Fruit fly (Drosophila melanogaster): ENCODE results near the gene Ance-2.

Ance-2 gene

DNA sequence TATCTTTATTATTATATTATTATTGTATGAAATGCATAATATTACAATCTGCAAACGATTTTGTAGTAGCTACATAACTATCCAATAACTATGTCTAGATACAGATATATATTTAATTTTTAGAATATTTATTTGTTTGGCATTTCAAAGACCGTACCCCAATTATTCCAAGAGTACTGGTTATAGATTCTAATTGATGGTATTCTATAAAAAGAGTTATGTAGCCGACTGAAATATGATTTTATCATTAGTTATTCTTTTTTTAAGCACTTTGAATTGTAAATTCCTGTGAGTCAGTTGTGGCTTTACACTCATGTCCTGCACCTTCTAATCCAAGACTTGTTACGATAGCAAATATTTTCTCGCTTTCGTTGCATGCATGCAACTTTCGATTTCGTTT lies 16.6 kb downstream of the Ance-2 start:
- TF ChIP-seq usp (GFP tag; optimal IDR thresholded peaks at IDR 0.05), result no peak
- TF ChIP-seq Dll (optimal IDR thresholded peaks at IDR 0.05), result no peak
- no peak for TF ChIP-seq pan (optimal IDR thresholded peaks at IDR 0.05)
- TF ChIP-seq CG8478 (optimal IDR thresholded peaks at IDR 0.05), result no peak
- TF ChIP-seq EcR (GFP tag; optimal IDR thresholded peaks at IDR 0.05), result no peak
- TF ChIP-seq psq (optimal IDR thresholded peaks at IDR 0.05), result no peak

DNA sequence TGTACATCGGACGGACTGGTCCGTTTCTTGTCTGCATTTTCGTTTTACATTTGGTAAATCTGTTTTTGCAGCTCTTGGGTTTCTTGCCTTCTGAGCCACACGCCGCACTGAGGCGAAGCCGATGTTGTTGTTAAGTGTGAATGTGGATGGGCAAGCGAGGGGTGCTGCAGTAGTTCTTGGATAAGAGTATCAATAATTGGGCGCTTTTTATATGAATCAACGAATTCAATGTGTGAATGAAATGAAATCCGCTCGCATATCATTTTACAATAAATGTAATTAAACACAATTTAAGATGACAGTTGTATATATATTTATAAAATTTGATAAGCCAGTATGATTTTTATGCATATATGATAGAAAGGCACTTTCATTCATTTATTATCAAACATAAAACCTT lies 19.3 kb downstream of the Ance-2 start:
- no peak for TF ChIP-seq EcR (GFP tag; optimal IDR thresholded peaks at IDR 0.05)
- no peak for TF ChIP-seq psq (optimal IDR thresholded peaks at IDR 0.05)
- no peak for TF ChIP-seq pan (optimal IDR thresholded peaks at IDR 0.05)
- no peak for TF ChIP-seq Dll (optimal IDR thresholded peaks at IDR 0.05)
- TF ChIP-seq usp (GFP tag; optimal IDR thresholded peaks at IDR 0.05), result no peak
- no peak for TF ChIP-seq CG8478 (optimal IDR thresholded peaks at IDR 0.05)

DNA sequence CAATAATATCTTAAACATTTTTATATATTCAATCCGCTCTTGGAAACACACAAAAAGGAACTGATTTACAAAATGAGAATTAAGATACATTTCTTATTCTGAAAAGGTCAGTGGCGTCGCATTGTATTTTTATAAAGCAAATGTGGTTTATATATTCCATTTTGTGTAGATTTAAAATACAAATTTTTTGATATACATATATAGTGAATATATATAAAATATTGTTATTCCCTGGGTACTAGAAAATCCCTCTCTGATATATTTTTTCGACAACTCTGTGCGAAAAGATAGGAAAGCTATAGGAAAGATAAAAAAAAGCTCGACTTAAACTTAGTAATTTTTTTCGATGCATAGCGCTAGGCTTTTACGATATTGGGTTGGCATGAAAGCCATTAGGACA lies 22.2 kb downstream of the Ance-2 start, which contains the start of gene CG42711:
Gene CG42711, minus strand, starts transcription at position 45 of the 400 bp plus-strand sequence.
- TF ChIP-seq CG8478 (optimal IDR thresholded peaks at IDR 0.05), result no peak
- no peak for TF ChIP-seq Dll (optimal IDR thresholded peaks at IDR 0.05)
- no peak for TF ChIP-seq EcR (GFP tag; optimal IDR thresholded peaks at IDR 0.05)
- no peak for TF ChIP-seq psq (optimal IDR thresholded peaks at IDR 0.05)
- no peak for TF ChIP-seq usp (GFP tag; optimal IDR thresholded peaks at IDR 0.05)
- TF ChIP-seq pan (optimal IDR thresholded peaks at IDR 0.05), result no peak

DNA sequence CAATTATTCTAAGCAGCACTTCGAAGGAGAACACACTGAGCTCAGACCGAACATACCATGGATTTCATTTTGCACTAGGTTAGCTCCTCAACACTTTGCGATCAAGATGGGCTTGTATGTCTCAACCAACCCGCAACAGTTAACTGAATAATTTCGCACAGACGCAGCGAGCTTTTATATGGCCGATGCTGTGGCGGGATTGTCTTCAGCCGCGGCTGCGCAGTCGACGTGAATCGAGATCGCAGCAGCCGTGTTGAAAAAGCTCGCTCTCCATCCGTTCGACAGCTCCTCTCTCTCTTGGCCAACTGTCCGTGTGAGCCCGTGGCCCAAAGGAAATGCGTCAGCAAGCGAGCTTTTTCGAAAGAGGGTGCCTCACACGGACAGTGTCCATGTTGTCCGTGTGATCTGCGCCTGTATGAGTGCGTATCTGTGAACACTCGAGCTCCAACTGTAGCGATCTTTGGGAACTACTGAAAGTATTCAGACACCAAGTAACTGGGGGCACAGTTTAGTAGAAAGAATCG lies 25.5 kb downstream of the Ance-2 start, which contains the start of gene Vajk2:
Gene Vajk2, minus strand, starts transcription at position 151 of the 524 bp plus-strand sequence.
- TF ChIP-seq psq (optimal IDR thresholded peaks at IDR 0.05) (no peak), pan (optimal IDR thresholded peaks at IDR 0.05) (no peak), Dll (optimal IDR thresholded peaks at IDR 0.05) (no peak), usp (GFP tag; optimal IDR thresholded peaks at IDR 0.05) (no peak), EcR (GFP tag; optimal IDR thresholded peaks at IDR 0.05) (no peak), CG8478 (optimal IDR thresholded peaks at IDR 0.05) (no peak)

DNA sequence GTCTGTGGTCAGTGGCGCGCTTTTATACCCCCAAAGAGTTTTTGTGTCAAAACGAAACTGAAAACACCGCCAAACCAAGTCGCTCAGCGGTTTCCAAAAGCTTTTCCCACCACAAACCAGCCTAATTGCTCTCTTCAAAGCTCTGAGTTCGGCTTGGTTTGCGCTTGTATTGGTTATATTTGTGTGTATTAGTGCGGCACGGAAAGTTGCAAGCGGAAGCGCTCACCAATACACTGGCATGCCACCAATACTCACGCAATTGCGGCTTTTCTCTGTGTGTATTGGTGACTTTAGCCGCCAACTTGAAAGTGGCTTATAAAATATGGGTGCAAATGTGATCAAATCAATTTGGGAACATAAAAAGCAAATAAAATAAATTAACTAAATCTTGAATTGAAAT lies 38.3 kb downstream of the Ance-2 start, which contains the start of gene Vajk3:
Gene Vajk3, minus strand, starts transcription at position 1 of the 400 bp plus-strand sequence.
- TF ChIP-seq EcR (GFP tag; optimal IDR thresholded peaks at IDR 0.05) (no peak), CG8478 (optimal IDR thresholded peaks at IDR 0.05) (no peak), psq (optimal IDR thresholded peaks at IDR 0.05) (no peak), usp (GFP tag; optimal IDR thresholded peaks at IDR 0.05) (no peak), Dll (optimal IDR thresholded peaks at IDR 0.05) (no peak), pan (optimal IDR thresholded peaks at IDR 0.05) (no peak)

DNA sequence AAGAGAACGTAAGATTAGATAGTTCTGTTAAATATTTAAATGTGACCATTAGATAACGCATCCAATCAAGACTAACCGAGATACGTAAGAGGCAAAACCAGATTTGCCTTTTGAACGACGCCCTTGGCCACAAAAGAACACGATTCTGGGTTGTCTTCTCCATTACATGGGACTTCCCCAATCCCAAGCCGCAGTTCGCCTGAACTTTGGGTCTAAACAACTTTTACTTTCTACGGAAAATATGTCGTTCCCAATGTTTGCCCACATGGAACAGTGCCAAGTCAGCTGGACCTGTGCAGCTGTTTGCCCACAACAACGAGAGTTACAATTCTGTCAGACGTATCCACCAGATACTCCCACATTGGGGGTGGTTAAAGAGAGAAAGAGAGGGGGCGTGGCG lies 40.7 kb downstream of the Ance-2 start:
- TF ChIP-seq EcR (GFP tag; optimal IDR thresholded peaks at IDR 0.05) (no peak), psq (optimal IDR thresholded peaks at IDR 0.05) (no peak), pan (optimal IDR thresholded peaks at IDR 0.05) (no peak), Dll (optimal IDR thresholded peaks at IDR 0.05) (no peak), CG8478 (optimal IDR thresholded peaks at IDR 0.05) (no peak), usp (GFP tag; optimal IDR thresholded peaks at IDR 0.05) (no peak)

DNA sequence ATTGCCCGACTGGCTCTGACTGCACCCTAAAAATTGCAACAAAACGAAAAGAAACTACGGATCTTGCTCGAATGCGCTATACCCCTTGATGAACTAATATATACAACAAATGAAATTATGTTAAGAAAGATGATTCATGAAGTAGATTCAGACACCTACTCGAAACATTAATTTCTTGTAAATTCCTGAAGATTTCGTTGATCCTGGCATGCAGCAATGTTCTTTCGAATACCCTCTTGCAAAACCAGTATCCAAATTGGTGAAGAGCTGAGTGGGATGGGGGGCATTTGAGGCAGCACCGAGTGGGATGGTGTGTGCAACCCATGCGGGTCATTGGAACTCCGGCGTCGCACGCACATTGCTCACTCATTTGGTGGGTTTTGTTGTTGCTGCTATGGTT lies 46.6 kb downstream of the Ance-2 start:
- no peak for TF ChIP-seq psq (optimal IDR thresholded peaks at IDR 0.05)
- TF ChIP-seq pan (optimal IDR thresholded peaks at IDR 0.05), result peak; percentile 94

DNA sequence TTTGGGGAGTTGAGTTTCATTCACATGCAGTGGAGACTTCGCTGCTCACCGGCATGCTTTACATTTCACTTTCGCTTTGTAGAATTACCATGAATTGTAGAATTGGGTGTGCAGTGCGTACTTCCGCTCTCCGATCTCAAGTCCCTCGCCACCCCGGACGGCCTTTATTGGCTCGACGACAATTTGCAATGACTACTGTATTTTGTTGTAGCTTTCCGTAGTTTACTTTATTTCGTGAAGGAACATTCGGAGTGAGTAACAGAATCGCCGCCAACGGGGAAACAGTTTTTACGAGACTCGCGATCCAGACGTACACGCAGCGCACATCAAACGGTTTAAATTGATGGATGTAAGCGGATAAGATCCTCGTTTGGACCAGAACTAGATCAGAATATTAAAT lies 48.1 kb downstream of the Ance-2 start, which contains the start of gene NimA:
Gene NimA, plus strand, starts transcription at position 301 of the 400 bp plus-strand sequence.
- TF ChIP-seq EcR (GFP tag; optimal IDR thresholded peaks at IDR 0.05) (no peak), usp (GFP tag; optimal IDR thresholded peaks at IDR 0.05) (no peak), psq (optimal IDR thresholded peaks at IDR 0.05) (no peak), Dll (optimal IDR thresholded peaks at IDR 0.05) (no peak), CG8478 (optimal IDR thresholded peaks at IDR 0.05) (no peak), pan (optimal IDR thresholded peaks at IDR 0.05) (no peak)

DNA sequence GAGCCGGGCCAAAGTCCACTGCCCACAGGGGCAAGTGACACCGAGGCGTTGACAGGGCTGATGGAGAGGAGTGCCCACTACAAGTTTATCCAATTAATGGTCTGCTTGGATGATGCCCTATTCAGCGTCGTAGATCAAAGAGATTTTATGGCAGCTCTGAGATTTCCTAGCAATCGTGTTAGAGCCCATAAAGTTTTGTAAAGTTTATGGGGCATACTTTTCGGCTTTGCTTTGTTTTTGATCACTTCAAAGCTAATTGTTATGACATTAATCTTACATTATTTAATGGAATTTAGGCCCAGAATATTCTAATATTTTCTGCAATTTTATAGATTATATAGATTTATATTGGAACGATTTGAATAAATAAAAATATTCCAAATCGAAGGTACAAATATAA lies 51.3 kb downstream of the Ance-2 start:
- no peak for TF ChIP-seq EcR (GFP tag; optimal IDR thresholded peaks at IDR 0.05)
- no peak for TF ChIP-seq psq (optimal IDR thresholded peaks at IDR 0.05)
- TF ChIP-seq CG8478 (optimal IDR thresholded peaks at IDR 0.05), result no peak
- no peak for TF ChIP-seq pan (optimal IDR thresholded peaks at IDR 0.05)
- TF ChIP-seq usp (GFP tag; optimal IDR thresholded peaks at IDR 0.05), result no peak
- no peak for TF ChIP-seq Dll (optimal IDR thresholded peaks at IDR 0.05)

Measured in whole organism.